Fruit fly (Drosophila melanogaster): ENCODE results near the gene Arv1.

Gene Arv1

dm6 chr3L:21529108-21529507, at the start of gene Arv1:
Arv1 (minus strand) TSS chr3L:21529333.
- no peak for TF ChIP-seq noc (tag; optimal IDR thresholded peaks at IDR 0.05)

- no peak for TF ChIP-seq noc (tag; optimal IDR thresholded peaks at IDR 0.05)
These were observed 45.2 kb upstream of the Arv1 start for dm6 chr3L:21574296-21574745.

DNA sequence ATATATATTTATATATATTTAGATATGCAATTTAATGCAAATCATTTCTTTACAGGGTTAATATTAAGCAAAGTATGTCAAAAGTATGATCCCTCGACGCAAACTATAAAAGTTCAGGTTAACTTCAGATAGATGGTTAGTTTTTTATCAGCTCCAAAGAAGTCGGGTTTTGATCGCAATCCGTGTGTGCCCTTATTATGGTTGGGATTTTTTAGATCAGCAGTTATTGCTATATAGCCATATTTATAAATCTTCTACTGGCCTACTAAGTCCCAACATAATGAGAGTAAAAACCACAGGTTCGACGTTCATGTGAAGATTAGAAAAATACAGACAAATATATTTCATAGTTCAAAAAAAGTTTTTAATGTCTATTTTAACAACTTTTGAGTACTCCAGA, 44.7 kb upstream of the Arv1 start, which contains the start of gene EMC10:
Gene EMC10 (plus strand): TSS at position 301 of the 400 bp plus-strand sequence.
- TF ChIP-seq noc (tag; optimal IDR thresholded peaks at IDR 0.05) = no peak

dm6 chr3L:21568848-21569372, 39.8 kb upstream of the Arv1 start, which contains the start of the genes CRIF and SMC5:
CRIF (minus strand) TSS chr3L:21568898.
SMC5 (plus strand) TSS chr3L:21569176.
- no peak for TF ChIP-seq noc (tag; optimal IDR thresholded peaks at IDR 0.05)

- no peak for TF ChIP-seq noc (tag; optimal IDR thresholded peaks at IDR 0.05)
These were observed 39.1 kb upstream of the Arv1 start for dm6 chr3L:21568254-21568653.

DNA sequence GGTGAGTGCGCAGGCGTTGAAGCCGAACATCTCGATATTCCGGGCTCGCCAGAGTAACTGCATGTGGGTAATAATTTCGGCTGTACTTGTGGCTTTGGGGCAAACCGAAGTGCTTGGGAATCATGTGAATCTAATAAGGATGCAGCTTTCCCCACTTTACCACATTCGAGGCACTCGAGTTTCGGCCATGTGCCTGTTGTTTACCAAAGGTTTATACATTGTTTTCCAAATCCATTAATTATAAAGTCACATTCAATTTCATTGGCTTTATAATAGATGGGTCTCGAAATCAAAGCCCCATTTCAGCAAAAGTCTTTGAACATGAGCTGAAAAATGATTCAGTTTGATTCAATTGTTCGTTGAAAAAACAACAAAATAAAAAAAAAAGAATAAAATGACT, 36.0 kb upstream of the Arv1 start, which contains the start of gene CG7634:
Gene CG7634 (plus strand): TSS at position 301 of the 400 bp plus-strand sequence.
- TF ChIP-seq noc (tag; optimal IDR thresholded peaks at IDR 0.05) = no peak

DNA sequence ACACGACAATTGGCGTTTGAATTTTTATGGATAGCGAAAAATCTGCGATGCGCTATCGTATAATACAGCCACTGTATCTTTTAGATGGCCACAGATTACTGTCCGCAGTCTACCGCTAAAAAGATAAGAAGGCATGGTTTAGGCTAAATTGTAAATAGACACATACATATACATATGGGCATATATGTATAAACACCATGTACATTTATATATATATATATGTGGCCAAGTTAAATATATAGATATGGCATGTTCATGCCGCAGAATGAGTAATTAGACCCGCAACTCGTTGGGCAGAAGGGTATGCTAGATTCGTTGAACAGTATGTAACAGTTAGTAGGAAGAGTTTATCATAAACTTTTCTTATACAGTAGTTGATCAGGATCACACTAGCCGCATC, 32.9 kb upstream of the Arv1 start, which contains the start of gene CapaR:
Gene CapaR (minus strand): TSS at position 101 of the 400 bp plus-strand sequence.
- TF ChIP-seq noc (tag; optimal IDR thresholded peaks at IDR 0.05) = no peak

DNA sequence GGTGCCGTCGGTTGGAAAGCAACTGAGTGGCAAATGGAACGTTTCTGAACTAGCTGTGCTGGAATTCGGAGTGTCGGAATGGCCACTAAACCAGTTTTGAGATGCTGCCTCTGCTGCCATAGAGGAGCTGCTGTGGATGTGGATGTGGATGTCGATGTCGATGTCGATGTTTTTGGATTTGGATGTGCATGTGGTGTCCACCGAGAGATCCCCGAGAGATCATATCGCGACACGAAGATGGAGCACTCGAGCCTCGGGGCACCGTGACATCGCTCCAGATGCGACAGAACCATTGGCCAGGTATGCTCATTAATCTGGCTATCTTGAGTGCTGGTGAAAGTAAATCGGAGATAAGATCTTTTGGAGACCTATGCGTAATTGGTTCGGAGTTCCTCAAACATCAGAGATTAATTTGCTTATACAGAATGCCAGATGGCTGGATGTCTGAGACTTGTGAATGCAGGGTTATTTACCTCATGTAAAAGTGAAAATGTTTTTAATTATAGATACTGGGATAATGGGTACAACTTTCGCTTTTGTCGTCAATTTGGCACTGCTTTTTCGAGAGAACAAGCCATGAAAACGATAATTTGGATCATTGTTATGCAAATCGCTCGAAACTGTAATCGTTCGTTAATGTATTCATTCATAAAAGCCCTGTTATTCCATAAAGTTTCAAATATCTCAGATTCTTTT, 29.2 kb upstream of the Arv1 start, which contains the start of gene CG7173:
Gene CG7173 (minus strand): TSS at position 51 of the 696 bp plus-strand sequence.
- TF ChIP-seq noc (tag; optimal IDR thresholded peaks at IDR 0.05) = no peak

- no peak for TF ChIP-seq noc (tag; optimal IDR thresholded peaks at IDR 0.05)
These were observed 25.6 kb upstream of the Arv1 start, which contains the start of gene Wnk for dm6 chr3L:21554752-21555151. Wnk (minus strand) TSS chr3L:21554928.

- TF ChIP-seq noc (tag; optimal IDR thresholded peaks at IDR 0.05) = no peak
These were observed 12.9 kb upstream of the Arv1 start, which contains the start of gene CG33290 for dm6 chr3L:21542059-21542458. CG33290 (plus strand) TSS chr3L:21542359.

DNA sequence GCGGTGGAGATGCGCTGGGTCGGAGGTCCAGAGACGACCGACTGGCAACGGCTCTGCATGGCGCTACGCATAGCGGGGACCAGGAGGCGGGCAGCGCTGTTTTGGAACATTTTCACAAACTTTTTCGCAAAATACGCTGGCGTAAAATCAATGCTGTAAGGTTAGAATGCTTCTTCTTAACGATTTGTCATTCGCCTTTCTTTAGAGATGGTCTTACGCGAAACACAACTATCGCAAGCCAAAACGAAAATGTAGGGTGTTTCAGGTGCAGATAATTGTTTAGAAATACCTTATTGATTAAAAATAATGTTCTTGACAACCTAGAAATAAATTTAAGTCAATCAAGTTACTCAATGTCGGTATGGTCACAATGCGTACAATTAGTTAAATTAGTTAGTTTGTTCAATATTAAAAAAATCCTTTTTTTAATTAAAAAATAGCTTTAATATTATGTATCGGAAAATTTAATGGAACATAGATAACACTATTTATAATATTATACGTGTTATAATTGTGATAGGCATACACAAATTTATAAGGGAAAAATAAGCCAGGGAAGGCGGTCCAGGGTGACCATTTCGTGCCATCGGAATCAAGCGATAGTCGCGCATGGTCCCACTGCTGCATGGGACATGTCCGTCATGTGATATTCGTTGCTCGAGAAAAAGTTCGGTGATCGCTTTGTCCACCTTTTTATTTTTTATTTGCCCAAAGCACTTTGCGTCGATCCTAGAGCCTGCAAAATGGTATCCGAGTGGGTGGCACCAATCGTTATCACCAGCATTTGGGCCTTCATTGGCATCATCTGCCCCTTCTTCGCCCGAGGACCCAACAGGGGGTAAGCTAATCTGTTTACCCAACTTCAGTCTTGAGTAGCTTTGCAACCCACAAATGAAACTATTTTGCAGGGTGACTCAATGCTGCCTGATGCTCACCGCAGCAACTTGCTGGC, 10.4 kb upstream of the Arv1 start, which contains the start of the genes COX8 and VhaM9.7-b:
Gene COX8 (minus strand): TSS at position 203 of the 952 bp plus-strand sequence.
Gene VhaM9.7-b (plus strand): TSS at position 618 of the 952 bp plus-strand sequence.
- no peak for TF ChIP-seq noc (tag; optimal IDR thresholded peaks at IDR 0.05)

DNA sequence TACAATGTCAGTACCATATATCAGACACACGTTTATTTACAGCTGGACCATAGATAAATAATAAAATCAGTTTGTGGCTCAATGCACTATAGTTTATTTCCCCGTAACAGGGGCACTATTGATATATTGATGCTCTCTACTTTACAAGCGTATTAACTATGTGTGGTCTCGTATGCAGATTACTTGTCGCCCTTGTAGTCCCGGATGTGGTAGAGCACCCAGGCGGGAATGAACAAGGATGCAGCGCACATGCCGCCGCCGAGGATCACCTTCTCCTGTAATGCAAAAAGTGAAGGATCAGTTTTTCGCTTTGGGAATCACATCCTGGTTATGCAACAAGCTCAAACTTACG, 9.7 kb upstream of the Arv1 start:
- no peak for TF ChIP-seq noc (tag; optimal IDR thresholded peaks at IDR 0.05)

DNA sequence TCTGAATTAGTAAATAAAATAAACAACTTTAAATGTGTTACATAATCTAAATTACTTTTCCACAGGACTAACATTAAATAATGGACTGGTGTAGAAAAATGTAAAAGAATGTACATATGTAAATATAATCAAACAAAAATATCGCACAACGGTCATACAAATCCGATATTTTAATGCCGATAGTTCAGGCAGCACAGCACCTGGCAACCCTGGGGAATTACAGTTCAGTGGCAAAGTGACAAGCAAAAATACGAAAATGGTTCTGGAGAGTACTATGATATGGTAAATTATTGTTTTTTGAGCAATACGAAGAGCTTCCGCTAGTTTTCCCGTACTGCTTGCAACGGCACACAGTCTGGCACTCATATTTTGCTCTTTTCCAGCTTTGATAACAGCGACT, 7.7 kb upstream of the Arv1 start, which contains the start of gene Rpn10:
Gene Rpn10 (plus strand): TSS at position 144 of the 400 bp plus-strand sequence.
- TF ChIP-seq noc (tag; optimal IDR thresholded peaks at IDR 0.05) = no peak

- TF ChIP-seq noc (tag; optimal IDR thresholded peaks at IDR 0.05) = no peak
These were observed 5.2 kb upstream of the Arv1 start, which contains the start of gene ppk5 for dm6 chr3L:21534360-21534759. ppk5 (plus strand) TSS chr3L:21534660.

DNA sequence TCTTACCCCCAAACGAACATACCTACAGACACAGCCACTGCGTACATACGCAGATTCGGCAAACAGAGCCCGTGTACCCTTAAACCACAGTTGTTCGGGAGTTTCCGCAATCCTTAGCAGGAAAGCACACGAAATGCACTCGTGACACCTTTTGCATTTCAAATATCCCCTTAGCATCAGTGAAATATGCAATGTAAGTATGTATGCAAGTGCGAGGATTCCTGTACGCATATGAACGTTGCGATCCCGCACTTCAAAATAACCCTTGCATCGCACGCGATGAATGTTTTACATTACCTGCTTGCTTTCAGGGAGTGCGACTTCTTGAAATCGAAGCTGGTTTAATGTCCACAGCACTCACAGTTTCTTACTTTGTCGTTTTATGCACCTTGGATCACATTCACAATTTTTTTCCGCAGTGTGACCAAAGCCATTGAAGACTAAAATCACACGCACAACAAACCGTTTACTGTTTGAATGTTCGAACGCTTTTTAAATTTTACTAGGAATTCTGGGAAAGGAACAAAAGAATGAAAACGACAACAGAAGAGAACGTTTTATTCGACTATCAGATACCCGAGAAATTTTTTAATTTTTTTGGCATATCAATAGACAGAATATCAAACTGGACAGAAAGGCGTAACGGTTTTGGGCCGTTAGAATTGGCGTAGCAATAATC, 4.3 kb upstream of the Arv1 start, which contains the start of gene Mkrn1:
Gene Mkrn1 (minus strand): TSS at position 444 of the 679 bp plus-strand sequence.
- TF ChIP-seq noc (tag; optimal IDR thresholded peaks at IDR 0.05) = no peak
